Fruit fly (Drosophila melanogaster) whole organism, embryonic: ENCODE data around the gene Indy.

Source experiments
- Ada2b ChIP-seq: fragments of 200-800 bp; sonication (Bioruptor generic); IDR thresholded peaks from 2 replicates; pipeline ENCODE4 v1.3.6; 2022; ENCODE audit warnings: missing biosample characterization, missing genetic modification characterization
- CG10431 ChIP-seq: fragments of 200-800 bp; sonication (Bioruptor generic); optimal IDR thresholded peaks from 3 replicates; lab custom pipeline; 2018; ENCODE audit warnings: missing biosample characterization, mild to moderate bottlenecking, missing genetic modification characterization
- CG11695 ChIP-seq: fragments of 200-800 bp; sonication (Bioruptor generic); IDR thresholded peaks from 3 replicates; pipeline ENCODE4 v1.3.6; 2022; ENCODE audit warnings: missing biosample characterization, missing genetic modification characterization
- CG12391 ChIP-seq: fragments of 200-800 bp; sonication (Bioruptor generic); optimal IDR thresholded peaks from 3 replicates; lab custom pipeline; 2018; ENCODE audit warnings: missing biosample characterization, mild to moderate bottlenecking, missing genetic modification characterization, moderate library complexity
- CG12769 ChIP-seq: fragments of 200-800 bp; sonication (Bioruptor generic); optimal IDR thresholded peaks from 2 replicates; lab custom pipeline; 2019; ENCODE audit warnings: missing biosample characterization, mild to moderate bottlenecking, missing genetic modification characterization, moderate library complexity
- CG13123 ChIP-seq: fragments of 200-800 bp; sonication (Bioruptor generic); optimal IDR thresholded peaks from 2 replicates; lab custom pipeline; 2016; ENCODE audit warnings: missing biosample characterization, missing genetic modification characterization
- CG13624 ChIP-seq: fragments of 200-800 bp; sonication (Bioruptor generic); optimal IDR thresholded peaks from 2 replicates; lab custom pipeline; 2016; ENCODE audit warnings: missing biosample characterization, missing genetic modification characterization
- CG14014 ChIP-seq: fragments of 200-800 bp; sonication (Bioruptor generic); IDR thresholded peaks from 2 replicates; pipeline ENCODE4 v1.3.6; 2022; ENCODE audit warnings: missing biosample characterization, missing genetic modification characterization
- CG14860 ChIP-seq: fragments of 200-800 bp; sonication (Bioruptor generic); IDR thresholded peaks from 3 replicates; pipeline ENCODE4 v1.3.6; 2022; ENCODE audit warnings: missing biosample characterization, missing genetic modification characterization; ENCODE audit not compliant: partially characterized antibody
- CG16813 ChIP-seq: fragments of 200-800 bp; sonication (Bioruptor generic); IDR thresholded peaks from 3 replicates; pipeline ENCODE4 v1.3.6; 2022; ENCODE audit warnings: missing biosample characterization, missing genetic modification characterization; ENCODE audit not compliant: partially characterized antibody
- CG16815 ChIP-seq: fragments of 200-800 bp; sonication (Bioruptor generic); optimal IDR thresholded peaks from 3 replicates; lab custom pipeline; 2017; ENCODE audit warnings: missing biosample characterization, mild to moderate bottlenecking, missing genetic modification characterization
- CG16863 ChIP-seq: fragments of 200-800 bp; sonication (Bioruptor generic); optimal IDR thresholded peaks from 3 replicates; lab custom pipeline; 2016; ENCODE audit warnings: missing biosample characterization, missing genetic modification characterization
- CG33557 ChIP-seq: fragments of 200-800 bp; sonication (Bioruptor generic); optimal IDR thresholded peaks from 2 replicates; lab custom pipeline; 2019; ENCODE audit warnings: missing biosample characterization, mild to moderate bottlenecking, missing genetic modification characterization, moderate library complexity
- CG34224 ChIP-seq: fragments of 200-800 bp; sonication (Bioruptor generic); IDR thresholded peaks from 3 replicates; pipeline ENCODE4 v1.3.6; 2022; ENCODE audit warnings: missing biosample characterization, missing genetic modification characterization; ENCODE audit not compliant: partially characterized antibody
- CG43689 ChIP-seq: fragments of 200-800 bp; sonication (Bioruptor generic); IDR thresholded peaks from 2 replicates; pipeline ENCODE4 v1.3.6; 2022; ENCODE audit warnings: missing biosample characterization, missing genetic modification characterization
- CG4820 ChIP-seq: fragments of 200-800 bp; sonication (Bioruptor generic); optimal IDR thresholded peaks from 3 replicates; lab custom pipeline; 2016; ENCODE audit warnings: missing biosample characterization, missing genetic modification characterization
- CG7987 ChIP-seq: fragments of 200-800 bp; sonication (Bioruptor generic); optimal IDR thresholded peaks from 2 replicates; lab custom pipeline; 2018; ENCODE audit warnings: missing biosample characterization, mild to moderate bottlenecking, missing genetic modification characterization, moderate library complexity
- CG8359 ChIP-seq: fragments of 200-800 bp; sonication (Bioruptor generic); optimal IDR thresholded peaks from 2 replicates; lab custom pipeline; 2017; ENCODE audit warnings: missing biosample characterization, mild to moderate bottlenecking, missing genetic modification characterization, borderline replicate concordance
- CG8478 ChIP-seq: fragments of >200 bp; optimal IDR thresholded peaks from 2 replicates; lab custom pipeline; 2018
- CG9727 ChIP-seq: fragments of 200-800 bp; sonication (Bioruptor generic); optimal IDR thresholded peaks from 3 replicates; lab custom pipeline; 2017; ENCODE audit warnings: missing biosample characterization, mild to moderate bottlenecking, missing genetic modification characterization
- CHES-1-like ChIP-seq: fragments of 200-800 bp; sonication (Bioruptor generic); optimal IDR thresholded peaks from 2 replicates; lab custom pipeline; 2016; ENCODE audit warnings: missing biosample characterization, missing genetic modification characterization
- Camta ChIP-seq: fragments of 200-800 bp; sonication (Bioruptor generic); optimal IDR thresholded peaks from 2 replicates; lab custom pipeline; 2016; ENCODE audit warnings: missing biosample characterization, missing genetic modification characterization
- D19A ChIP-seq: fragments of 200-800 bp; optimal IDR thresholded peaks from 3 replicates; lab custom pipeline; 2019; ENCODE audit warnings: missing biosample characterization, mild to moderate bottlenecking, missing genetic modification characterization, moderate library complexity
- Dip2 ChIP-seq: fragments of 200-800 bp; sonication (Bioruptor generic); IDR thresholded peaks from 2 replicates; pipeline ENCODE4 v1.3.6; 2022; ENCODE audit warnings: missing biosample characterization, missing genetic modification characterization
- Dref ChIP-seq: fragments of 200-800 bp; sonication (Bioruptor generic); IDR thresholded peaks from 2 replicates; pipeline ENCODE4 v1.3.6; 2022; ENCODE audit warnings: missing biosample characterization, missing genetic modification characterization
- Drgx ChIP-seq: fragments of 200-800 bp; sonication (Bioruptor generic); IDR thresholded peaks from 2 replicates; pipeline ENCODE4 v1.3.6; 2022; ENCODE audit warnings: missing biosample characterization, missing genetic modification characterization
- Hand ChIP-seq: fragments of 200-800 bp; sonication (Bioruptor generic); optimal IDR thresholded peaks from 2 replicates; lab custom pipeline; 2017; ENCODE audit warnings: mild to moderate bottlenecking, missing biosample characterization, missing genetic modification reagents, missing genetic modification characterization
- PHDP ChIP-seq: fragments of 200-800 bp; sonication (Bioruptor generic); optimal IDR thresholded peaks from 3 replicates; lab custom pipeline; 2018; ENCODE audit warnings: missing biosample characterization, mild to moderate bottlenecking, missing genetic modification characterization, moderate library complexity
- Pdp1 ChIP-seq, 2 experiments: fragments of 200-800 bp; sonication (Bioruptor generic); optimal IDR thresholded peaks; 3 replicates each; lab custom pipeline; 2016; ENCODE audit warnings: missing biosample characterization in 2 of 2, missing genetic modification characterization in 2 of 2, mild to moderate bottlenecking in 1 of 2, moderate library complexity in 1 of 2
- Sry-δ ChIP-seq: fragments of 200-800 bp; sonication (Bioruptor generic); optimal IDR thresholded peaks from 2 replicates; lab custom pipeline; 2016; ENCODE audit warnings: missing biosample characterization, missing genetic modification characterization
- ase ChIP-seq: fragments of 200-800 bp; sonication (Bioruptor generic); IDR thresholded peaks from 3 replicates; pipeline ENCODE4 v1.3.6; 2022; ENCODE audit warnings: missing biosample characterization, missing genetic modification characterization
- bsh ChIP-seq, 2 experiments: fragments of 200-800 bp; sonication (Bioruptor generic); optimal IDR thresholded peaks; 2 replicates each; lab custom pipeline; 2017 to 2018; ENCODE audit warnings: mild to moderate bottlenecking in 2 of 2, missing biosample characterization in 2 of 2, missing genetic modification characterization in 2 of 2, moderate library complexity in 1 of 2
- dpn ChIP-seq, 2 experiments: fragments of 200-800 bp; sonication (Bioruptor generic); optimal IDR thresholded peaks; 3 replicates each; lab custom pipeline; 2016; ENCODE audit warnings: missing biosample characterization in 2 of 2, missing genetic modification characterization in 2 of 2
- eyg ChIP-seq: fragments of 200-800 bp; sonication (Bioruptor generic); optimal IDR thresholded peaks from 3 replicates; lab custom pipeline; 2016; ENCODE audit warnings: missing biosample characterization, missing genetic modification characterization
- gem ChIP-seq: fragments of 200-800 bp; sonication (Bioruptor generic); optimal IDR thresholded peaks from 2 replicates; lab custom pipeline; 2019; ENCODE audit warnings: missing biosample characterization, mild to moderate bottlenecking, missing genetic modification characterization, moderate library complexity
- ham ChIP-seq: fragments of 200-800 bp; sonication (Bioruptor generic); IDR thresholded peaks from 2 replicates; pipeline ENCODE4 v1.3.6; 2022; ENCODE audit warnings: missing biosample characterization, missing genetic modification characterization
- hkb ChIP-seq, 2 experiments: fragments of 200-800 bp in 1 of 2; fragments of >200 bp in 1 of 2; sonication (Bioruptor generic) in 1 of 2; IDR thresholded peaks in 1 of 2; optimal IDR thresholded peaks in 1 of 2; 2 replicates each; pipeline versions ENCODE4 v1.3.6 to Lab custom; 2017 to 2022; ENCODE audit warnings: missing biosample characterization in 1 of 2, missing genetic modification characterization in 1 of 2
- jigr1 ChIP-seq: fragments of 200-800 bp; sonication (Bioruptor generic); IDR thresholded peaks from 3 replicates; pipeline ENCODE4 v1.3.6; 2022; ENCODE audit warnings: missing biosample characterization, missing genetic modification characterization
- nerfin-1 ChIP-seq: fragments of 200-800 bp; sonication (Bioruptor generic); optimal IDR thresholded peaks from 3 replicates; lab custom pipeline; 2019; ENCODE audit warnings: missing biosample characterization, mild to moderate bottlenecking, missing genetic modification characterization, moderate library complexity
- otp ChIP-seq: fragments of 200-800 bp; sonication (Bioruptor generic); IDR thresholded peaks from 3 replicates; pipeline ENCODE4, ENCODE4 v1.3.6; 2022; ENCODE audit warnings: missing biosample characterization, missing genetic modification characterization
- psq ChIP-seq: fragments of 200-800 bp; sonication (Bioruptor generic); optimal IDR thresholded peaks from 2 replicates; lab custom pipeline; 2017; ENCODE audit warnings: missing biosample characterization, missing genetic modification characterization
- sens-2 ChIP-seq: fragments of 200-800 bp; sonication (Bioruptor generic); IDR thresholded peaks from 2 replicates; pipeline ENCODE4 v1.3.6; 2022; ENCODE audit warnings: missing biosample characterization, missing genetic modification characterization
- stc ChIP-seq: fragments of 200-800 bp; sonication (Bioruptor generic); IDR thresholded peaks from 2 replicates; pipeline ENCODE4 v1.3.6; 2022; ENCODE audit warnings: missing biosample characterization, missing genetic modification characterization
- tio ChIP-seq: fragments of 200-800 bp; sonication (Bioruptor generic); optimal IDR thresholded peaks from 2 replicates; lab custom pipeline; 2017; ENCODE audit warnings: missing biosample characterization, missing genetic modification characterization, inconsistent platforms
- twi ChIP-seq: fragments of 200-800 bp; optimal IDR thresholded peaks from 2 replicates; lab custom pipeline; 2019; ENCODE audit warnings: missing biosample characterization, mild to moderate bottlenecking, missing genetic modification characterization, moderate library complexity

The Indy gene

dm6 chr3L:18795056-18795841, 50.8 kb downstream of the Indy start (continued):
- no peak for TF ChIP-seq CHES-1-like (GFP tag; lab: Kevin White, UChicago)
- peak; percentile 59 for TF ChIP-seq gem
- TF ChIP-seq twi (tag; lab: Kevin White, UChicago): no peak
- no peak for TF ChIP-seq PHDP (tag; lab: Kevin White, UChicago)
- no peak for TF ChIP-seq CG16815 (GFP tag; lab: Kevin White, UChicago)
- TF ChIP-seq jigr1: no peak
- TF ChIP-seq CG7987 (GFP tag; lab: Kevin White, UChicago): no peak
- no peak for TF ChIP-seq nerfin-1 (tag; lab: Kevin White, UChicago)
- no peak for TF ChIP-seq Sry-δ (GFP tag; lab: Kevin White, UChicago)
- no peak for TF ChIP-seq ase (GFP tag; lab: Robert Waterston, UW)
- no peak for TF ChIP-seq sens-2 (GFP tag; lab: Robert Waterston, UW)
- TF ChIP-seq tio (GFP tag; lab: Kevin White, UChicago): peak; percentile 11
- TF ChIP-seq CG11695 (GFP tag; lab: Robert Waterston, UW): 0 out of 3 replicates have a peak, but pooled peaks have one; percentile 21
- no peak for TF ChIP-seq Dip2 (GFP tag; lab: Robert Waterston, UW)
- no peak for TF ChIP-seq CG34224 (GFP tag; lab: Robert Waterston, UW)
- TF ChIP-seq CG14860: no peak
- TF ChIP-seq stc (GFP tag; lab: Robert Waterston, UW): no peak
- no peak for TF ChIP-seq Drgx (GFP tag; lab: Robert Waterston, UW)
- no peak for TF ChIP-seq CG33557
- no peak for TF ChIP-seq CG16813 (GFP tag; lab: Robert Waterston, UW)
- no peak for TF ChIP-seq CG13624 (GFP tag; lab: Kevin White, UChicago)
- peak; percentile 59 for TF ChIP-seq CG12391 (tag; lab: Kevin White, UChicago)
- TF ChIP-seq Ada2b (GFP tag; lab: Robert Waterston, UW): no peak
- no peak for TF ChIP-seq CG8478 (lab: Kevin White, UChicago)
- TF ChIP-seq psq (GFP tag; lab: Kevin White, UChicago): no peak
- no peak for TF ChIP-seq otp
- TF ChIP-seq CG8359 (GFP tag; lab: Kevin White, UChicago): no peak
- no peak for TF ChIP-seq CG4820 (GFP tag; lab: Kevin White, UChicago)
- no peak for TF ChIP-seq CG13123 (GFP tag; lab: Kevin White, UChicago)
- TF ChIP-seq Dref: no peak
- TF ChIP-seq Camta (GFP tag; lab: Kevin White, UChicago): no peak
- TF ChIP-seq hkb (optimal IDR thresholded peaks at IDR 0.05; lab: Kevin White, UChicago): no peak
- peak; percentile 10; the same call in 1 of the 2 replicates for TF ChIP-seq hkb (GFP tag; IDR thresholded peaks at IDR 0.05; lab: Robert Waterston, UW)
- peak; percentile 37 for TF ChIP-seq CG9727 (GFP tag; lab: Kevin White, UChicago)
- no peak for TF ChIP-seq CG10431 (GFP tag; lab: Kevin White, UChicago)
- TF ChIP-seq eyg (GFP tag; lab: Kevin White, UChicago): no peak
- no peak for TF ChIP-seq dpn (GFP tag; optimal IDR thresholded peaks at IDR 0.05; lab: Kevin White, UChicago)
- peak in 1 of 2 experiments; percentile 2 for TF ChIP-seq Pdp1 (GFP tag; optimal IDR thresholded peaks at IDR 0.05; lab: Kevin White, UChicago)
- no peak for TF ChIP-seq ham (GFP tag; lab: Robert Waterston, UW)
- 0 out of 2 replicates have a peak, but pooled peaks have one; percentile 14 for TF ChIP-seq CG14014 (GFP tag; lab: Robert Waterston, UW)
- no peak for TF ChIP-seq bsh (GFP tag; optimal IDR thresholded peaks at IDR 0.05; lab: Kevin White, UChicago)
- no peak for TF ChIP-seq Hand (GFP tag; lab: Kevin White, UChicago)
- no peak for TF ChIP-seq CG43689
- no peak for TF ChIP-seq CG12769 (tag; lab: Kevin White, UChicago)
- peak; percentile 18 for TF ChIP-seq D19A (tag; lab: Kevin White, UChicago)
- TF ChIP-seq CG16863: no peak
